Fruit fly (Drosophila melanogaster): ENCODE measurements around the gene UQCR-14L.

dm6 chr3R:28304505-28304904 lies 10.7 kb downstream of the UQCR-14L start, which contains the start of gene CG12516:
- TF ChIP-seq Myc (optimal IDR thresholded peaks at IDR 0.05), result no peak
- TF ChIP-seq h (optimal IDR thresholded peaks at IDR 0.05), result no peak

Data from Kc167 (cell line).